Worm (Caenorhabditis elegans) whole organism, young adult: ENCODE measurements around the gene srt-12.
"Not testable (repeated sequence)": the region's sequence is repeated elsewhere in the genome, so short reads cannot be mapped to it uniquely, and the experiment has no call there.

ENCODE experiments used
- B0035.1 ChIP-seq: sonication (generic microtip); optimal IDR thresholded peaks from 2 replicates; lab custom pipeline; 2016; ENCODE audit warnings: missing genetic modification characterization, mild to moderate bottlenecking, missing compliant biosample characterization, missing genotype, missing genetic modification reagents
- B0261.1 ChIP-seq: sonication (generic microtip); optimal IDR thresholded peaks from 2 replicates; lab custom pipeline; 2016; ENCODE audit warnings: mild to moderate bottlenecking, missing genetic modification characterization, moderate library complexity, missing compliant biosample characterization
- B0336.3 ChIP-seq: fragments of 200-800 bp; sonication (Bioruptor generic); IDR thresholded peaks from 2 replicates; pipeline ENCODE4 v1.3.6; 2022; ENCODE audit warnings: missing genetic modification characterization, missing compliant biosample characterization
- D2030.7 ChIP-seq: fragments of 200-800 bp; sonication (Bioruptor generic); IDR thresholded peaks from 2 replicates; pipeline ENCODE4 v1.3.6; 2022; ENCODE audit warnings: missing genetic modification reagents, missing genetic modification characterization, missing compliant biosample characterization
- F22D6.2 ChIP-seq: sonication (generic microtip); optimal IDR thresholded peaks from 2 replicates; lab custom pipeline; 2016; ENCODE audit warnings: mild to moderate bottlenecking, missing genetic modification characterization, missing compliant biosample characterization
- F37B4.10 ChIP-seq: fragments of 200-800 bp; sonication (Bioruptor generic); IDR thresholded peaks from 2 replicates; pipeline ENCODE4 v1.3.6; 2022; ENCODE audit warnings: missing genetic modification characterization, missing compliant biosample characterization
- F49E8.2 ChIP-seq: sonication (generic microtip); optimal IDR thresholded peaks from 3 replicates; lab custom pipeline; 2017; ENCODE audit warnings: missing genetic modification characterization, mild to moderate bottlenecking, missing compliant biosample characterization, antibody characterized with exemption, moderate library complexity; ENCODE audit not compliant: insufficient read depth
- F57A8.1 ChIP-seq: fragments of 200-800 bp; sonication (Bioruptor generic); optimal IDR thresholded peaks from 2 replicates; lab custom pipeline; 2018; ENCODE audit warnings: mild to moderate bottlenecking, missing genetic modification characterization, moderate library complexity, missing compliant biosample characterization
- Y53F4B.3 ChIP-seq: fragments of 200-800 bp; sonication (Bioruptor generic); IDR thresholded peaks from 2 replicates; pipeline ENCODE4 v1.3.6; 2022; ENCODE audit warnings: missing genetic modification reagents, missing genetic modification characterization, missing compliant biosample characterization
- Y53G8AR.9 ChIP-seq: fragments of 200-800 bp; sonication (Bioruptor generic); conservative IDR thresholded peaks from 2 replicates; pipeline ENCODE4 v1.3.6; 2022; ENCODE audit warnings: missing genetic modification reagents, missing genetic modification characterization, missing compliant biosample characterization
- Y67H2A.10 ChIP-seq: fragments of 200-800 bp; sonication (Bioruptor generic); conservative IDR thresholded peaks from 2 replicates; pipeline ENCODE4 v1.3.6; 2022; ENCODE audit warnings: missing genetic modification reagents, missing genetic modification characterization, missing compliant biosample characterization
- Y79H2A.3 ChIP-seq: fragments of 200-800 bp; sonication (Bioruptor generic); conservative IDR thresholded peaks from 2 replicates; pipeline ENCODE4 v1.3.6; 2022; ENCODE audit warnings: missing genetic modification reagents, missing genetic modification characterization, missing compliant biosample characterization
- Y95B8A.8 ChIP-seq: fragments of 200-800 bp; sonication (Bioruptor generic); IDR thresholded peaks from 2 replicates; pipeline ENCODE4 v1.3.6; 2022; ENCODE audit warnings: missing genetic modification reagents, missing genetic modification characterization, missing compliant biosample characterization
- ama-1 ChIP-seq, 3 experiments: fragments of 150-350 bp in 1 of 3; sonication (generic microtip) in 2 of 3; optimal IDR thresholded peaks; 2 replicates each; lab custom pipeline; 2014 to 2018; ENCODE audit warnings: missing biosample characterization in 2 of 3, missing genetic modification characterization in 2 of 3, missing genetic modification reagents in 2 of 3
- aptf-3 ChIP-seq: fragments of 200-800 bp; sonication (Bioruptor generic); IDR thresholded peaks from 2 replicates; pipeline ENCODE4 v1.3.6; 2022; ENCODE audit warnings: missing genetic modification characterization, missing compliant biosample characterization
- atf-7 ChIP-seq: sonication (generic microtip); optimal IDR thresholded peaks from 2 replicates; lab custom pipeline; 2017; ENCODE audit warnings: mild to moderate bottlenecking, missing genetic modification characterization, missing compliant biosample characterization
- attf-5 ChIP-seq: fragments of 200-800 bp; sonication (Bioruptor generic); optimal IDR thresholded peaks from 2 replicates; lab custom pipeline; 2018; ENCODE audit warnings: mild to moderate bottlenecking, missing genetic modification characterization, missing compliant biosample characterization
- ceh-27 ChIP-seq: fragments of 200-800 bp; sonication (Bioruptor generic); optimal IDR thresholded peaks from 2 replicates; lab custom pipeline; 2018; ENCODE audit warnings: mild to moderate bottlenecking, missing genetic modification characterization, moderate library complexity, missing compliant biosample characterization
- chd-7 ChIP-seq: sonication (generic microtip); optimal IDR thresholded peaks from 2 replicates; lab custom pipeline; 2016; ENCODE audit warnings: mild to moderate bottlenecking, missing genetic modification characterization, moderate library complexity, missing compliant biosample characterization
- dpff-1 ChIP-seq: sonication (generic microtip); optimal IDR thresholded peaks from 2 replicates; lab custom pipeline; 2017; ENCODE audit warnings: mild to moderate bottlenecking, missing genetic modification characterization, missing compliant biosample characterization
- egl-18 ChIP-seq: fragments of 200-800 bp; sonication (Bioruptor generic); IDR thresholded peaks from 2 replicates; pipeline ENCODE4 v1.3.6; 2022; ENCODE audit warnings: missing genetic modification reagents, missing genetic modification characterization, missing compliant biosample characterization
- ekl-4 ChIP-seq: fragments of 200-800 bp; sonication (Bioruptor generic); IDR thresholded peaks from 2 replicates; pipeline ENCODE4 v1.3.6; 2022; ENCODE audit warnings: missing genetic modification reagents, missing genetic modification characterization, missing compliant biosample characterization
- him-1 ChIP-seq: sonication (generic microtip); optimal IDR thresholded peaks from 2 replicates; lab custom pipeline; 2016; ENCODE audit warnings: missing genotype, missing genetic modification reagents, missing genetic modification characterization, missing compliant biosample characterization
- hrde-1 ChIP-seq: sonication (generic microtip); optimal IDR thresholded peaks from 2 replicates; lab custom pipeline; 2016; ENCODE audit warnings: missing genetic modification characterization, mild to moderate bottlenecking, missing compliant biosample characterization, moderate library complexity, missing genotype, missing genetic modification reagents, borderline replicate concordance
- hsf-1 ChIP-seq: fragments of 200-800 bp; sonication (Bioruptor generic); IDR thresholded peaks from 2 replicates; pipeline ENCODE4 v1.3.6; 2022; ENCODE audit warnings: missing genetic modification reagents, missing genetic modification characterization, missing compliant biosample characterization
- let-526 ChIP-seq: fragments of 200-800 bp; sonication (Bioruptor generic); IDR thresholded peaks from 2 replicates; pipeline ENCODE4 v1.3.6; 2022; ENCODE audit warnings: missing genetic modification reagents, missing genetic modification characterization, missing compliant biosample characterization
- lin-40 ChIP-seq: sonication (generic microtip); optimal IDR thresholded peaks from 2 replicates; lab custom pipeline; 2016; ENCODE audit warnings: missing genetic modification characterization, mild to moderate bottlenecking, missing compliant biosample characterization, missing genotype, missing genetic modification reagents
- madf-3 ChIP-seq: fragments of 200-800 bp; sonication (Bioruptor generic); IDR thresholded peaks from 2 replicates; pipeline ENCODE4 v1.3.6; 2022; ENCODE audit warnings: missing genetic modification reagents, missing genetic modification characterization, missing compliant biosample characterization
- madf-6 ChIP-seq: fragments of 200-800 bp; sonication (Bioruptor generic); IDR thresholded peaks from 2 replicates; pipeline ENCODE4 v1.3.6; 2022; ENCODE audit warnings: missing genetic modification reagents, missing genetic modification characterization, missing compliant biosample characterization
- mcd-1 ChIP-seq: fragments of 200-800 bp; sonication (Bioruptor generic); IDR thresholded peaks from 2 replicates; pipeline ENCODE4 v1.3.6; 2022; ENCODE audit warnings: missing genetic modification reagents, missing genetic modification characterization, missing compliant biosample characterization
- nfya-1 ChIP-seq: sonication (generic microtip); optimal IDR thresholded peaks from 2 replicates; lab custom pipeline; 2017; ENCODE audit warnings: antibody characterized with exemption, missing compliant biosample characterization, missing genetic modification characterization, borderline replicate concordance; ENCODE audit not compliant: insufficient read depth
- nfya-2 ChIP-seq: fragments of 200-800 bp; sonication (Bioruptor generic); IDR thresholded peaks from 2 replicates; pipeline ENCODE4 v1.3.6; 2022; ENCODE audit warnings: missing genetic modification reagents, missing genetic modification characterization, missing compliant biosample characterization
- nhr-80 ChIP-seq: sonication (generic microtip); optimal IDR thresholded peaks from 2 replicates; lab custom pipeline; 2016; ENCODE audit warnings: missing genetic modification characterization, missing compliant biosample characterization
- pbrm-1 ChIP-seq: fragments of 200-800 bp; sonication (Bioruptor generic); IDR thresholded peaks from 2 replicates; pipeline ENCODE4 v1.3.6; 2022; ENCODE audit warnings: missing genetic modification reagents, missing genetic modification characterization, missing compliant biosample characterization
- rpc-1 ChIP-seq, 2 experiments: fragments of 150-350 bp in 1 of 2; sonication (generic microtip) in 1 of 2; optimal IDR thresholded peaks; 2 replicates each; lab custom pipeline; 2014 to 2018; ENCODE audit warnings: missing biosample characterization in 1 of 2, missing genetic modification characterization in 1 of 2, missing genetic modification reagents in 1 of 2, missing genotype in 1 of 2
- tbp1 ChIP-seq: fragments of 200-800 bp; sonication (Bioruptor generic); optimal IDR thresholded peaks from 2 replicates; lab custom pipeline; 2018; ENCODE audit warnings: mild to moderate bottlenecking, missing genetic modification characterization, missing compliant biosample characterization
- tbx-9 ChIP-seq: sonication (generic microtip); optimal IDR thresholded peaks from 2 replicates; lab custom pipeline; 2016; ENCODE audit warnings: borderline replicate concordance, missing genetic modification characterization, inconsistent platforms, missing compliant biosample characterization
- xnd-1 ChIP-seq: sonication (generic microtip); optimal IDR thresholded peaks from 2 replicates; lab custom pipeline; 2016; ENCODE audit warnings: missing genotype, missing genetic modification reagents, missing genetic modification characterization, missing compliant biosample characterization
- zfh-2 ChIP-seq: fragments of 200-800 bp; sonication (Bioruptor generic); conservative IDR thresholded peaks from 2 replicates; pipeline ENCODE4 v1.3.6; 2022; ENCODE audit warnings: missing genetic modification reagents, missing genetic modification characterization, missing compliant biosample characterization
- ztf-26 ChIP-seq: sonication (generic microtip); optimal IDR thresholded peaks from 2 replicates; lab custom pipeline; 2017; ENCODE audit warnings: missing genetic modification characterization, missing compliant biosample characterization

The srt-12 gene

ce11 chrV:4271258-4271657 is 28.9 kb upstream of the srt-12 start, which contains the start of gene srt-38:
srt-38 (minus strand) TSS chrV:4271358.
- TF ChIP-seq dpff-1 (tag; lab: Kevin White, UChicago); pbrm-1 (GFP tag; lab: Robert Waterston, UW); tbp1: not testable (repeated sequence)

- not testable (repeated sequence) for TF ChIP-seq him-1 (tag; lab: Kevin White, UChicago); madf-3 (GFP tag; lab: Robert Waterston, UW); ekl-4 (GFP tag; lab: Robert Waterston, UW)
Measured at ce11 chrV:4268213-4268612, 25.9 kb upstream of the srt-12 start, which contains the start of gene srt-36. srt-36 (minus strand) TSS chrV:4268313.

ce11 chrV:4264516-4264915 is 22.2 kb upstream of the srt-12 start, which contains the start of gene srt-35:
srt-35 (minus strand) TSS chrV:4264616.
- TF ChIP-seq atf-7 (tag; lab: Kevin White, UChicago), result no peak
- TF ChIP-seq madf-6 (GFP tag; lab: Robert Waterston, UW), result no peak

ce11 chrV:4261385-4261784 is 19.1 kb upstream of the srt-12 start:
- TF ChIP-seq let-526 (no peak), Y95B8A.8 (GFP tag; lab: Robert Waterston, UW) (no peak), xnd-1 (tag; lab: Kevin White, UChicago) (no peak), hsf-1 (GFP tag; lab: Robert Waterston, UW) (no peak), F22D6.2 (tag; lab: Kevin White, UChicago) (no peak), ama-1 (optimal IDR thresholded peaks at IDR 0.05; lab: Kevin White, UChicago) (no peak), ama-1 (GFP tag; optimal IDR thresholded peaks at IDR 0.05; lab: Kevin White, UChicago) (no peak), B0035.1 (tag; lab: Kevin White, UChicago) (no peak), ztf-26 (tag; lab: Kevin White, UChicago) (no peak)
- TF ChIP-seq, all 124 proteins: peak for 0

- TF ChIP-seq lin-40 (tag; lab: Kevin White, UChicago) (no peak), let-526 (no peak), ztf-26 (tag; lab: Kevin White, UChicago) (no peak), attf-5 (no peak), egl-18 (GFP tag; lab: Robert Waterston, UW) (no peak), B0261.1 (tag; lab: Kevin White, UChicago) (no peak), nhr-80 (tag; lab: Kevin White, UChicago) (no peak), hrde-1 (tag; lab: Kevin White, UChicago) (no peak), aptf-3 (no peak), B0035.1 (tag; lab: Kevin White, UChicago) (no peak), chd-7 (tag; lab: Kevin White, UChicago) (no peak), ceh-27 (no peak), zfh-2 (GFP tag; lab: Robert Waterston, UW) (no peak), nfya-2 (no peak), B0336.3 (GFP tag; lab: Robert Waterston, UW) (no peak), tbx-9 (tag; lab: Kevin White, UChicago) (no peak)
- TF ChIP-seq, all 124 proteins: peak for 0
Measured at ce11 chrV:4260090-4260489, 17.8 kb upstream of the srt-12 start, which contains the start of gene srt-3. srt-3 (minus strand) TSS chrV:4260190.

- TF ChIP-seq Y53G8AR.9 (GFP tag; lab: Robert Waterston, UW) (no peak), Y67H2A.10 (GFP tag; lab: Robert Waterston, UW) (no peak), tbp1 (no peak), F49E8.2 (tag; lab: Kevin White, UChicago) (no peak), F37B4.10 (GFP tag; lab: Robert Waterston, UW) (no peak), rpc-1 (optimal IDR thresholded peaks at IDR 0.05; lab: Kevin White, UChicago) (no peak), rpc-1 (tag; optimal IDR thresholded peaks at IDR 0.05; lab: Kevin White, UChicago) (no peak), Y79H2A.3 (GFP tag; lab: Robert Waterston, UW) (no peak), D2030.7 (GFP tag; lab: Robert Waterston, UW) (no peak), madf-3 (GFP tag; lab: Robert Waterston, UW) (no peak), nfya-1 (tag; lab: Kevin White, UChicago) (no peak), mcd-1 (GFP tag; lab: Robert Waterston, UW) (no peak), F57A8.1 (GFP tag; lab: Kevin White, UChicago) (no peak), Y53F4B.3 (GFP tag; lab: Robert Waterston, UW) (no peak)
Measured at ce11 chrV:4256474-4256873, 14.1 kb upstream of the srt-12 start, which contains the start of gene srt-14. srt-14 (minus strand) TSS chrV:4256574.
